Fruit fly (Drosophila melanogaster) whole organism, embryonic: Measurements from ENCODE around the gene CG15803.
A peak's percentile ranks its signal among the peaks of the same experiment; 100 is the strongest.

Experiments
- Abd-B ChIP-seq: fragments of 200-800 bp; sonication (Bioruptor generic); optimal IDR thresholded peaks from 2 replicates; lab custom pipeline; 2018; ENCODE audit warnings: missing biosample characterization, mild to moderate bottlenecking, missing genetic modification characterization, moderate library complexity
- Antp ChIP-seq: fragments of 200-800 bp; sonication (Bioruptor generic); optimal IDR thresholded peaks from 3 replicates; lab custom pipeline; 2016; ENCODE audit warnings: missing biosample characterization, missing genetic modification characterization
- Bdp1 ChIP-seq: fragments of 200-800 bp; sonication (Bioruptor generic); optimal IDR thresholded peaks from 3 replicates; lab custom pipeline; 2016; ENCODE audit warnings: missing biosample characterization, missing genetic modification characterization
- Bgb ChIP-seq: fragments of 200-800 bp; sonication (Bioruptor generic); IDR thresholded peaks from 2 replicates; pipeline ENCODE4 v1.3.6; 2022; ENCODE audit warnings: missing biosample characterization, missing genetic modification characterization; ENCODE audit not compliant: partially characterized antibody
- CG10209 ChIP-seq: fragments of 200-800 bp; sonication (Bioruptor generic); optimal IDR thresholded peaks from 3 replicates; lab custom pipeline; 2017; ENCODE audit warnings: missing biosample characterization, mild to moderate bottlenecking, missing genetic modification characterization, missing genetic modification reagents
- CG11560 ChIP-seq: fragments of 200-800 bp; sonication (Bioruptor generic); IDR thresholded peaks from 3 replicates; pipeline ENCODE4 v1.3.6; 2022; ENCODE audit warnings: missing biosample characterization, missing genetic modification characterization
- CG11696 ChIP-seq: fragments of 200-800 bp; sonication (Bioruptor generic); IDR thresholded peaks from 2 replicates; pipeline ENCODE4 v1.3.6; 2022; ENCODE audit warnings: missing biosample characterization, missing genetic modification characterization
- CG12236 ChIP-seq: fragments of 200-800 bp; sonication (Bioruptor generic); optimal IDR thresholded peaks from 2 replicates; lab custom pipeline; 2016; ENCODE audit warnings: missing biosample characterization, missing genetic modification characterization
- CG12769 ChIP-seq: fragments of 200-800 bp; sonication (Bioruptor generic); optimal IDR thresholded peaks from 2 replicates; lab custom pipeline; 2019; ENCODE audit warnings: missing biosample characterization, mild to moderate bottlenecking, missing genetic modification characterization, moderate library complexity
- CG13287 ChIP-seq: fragments of 200-800 bp; sonication (Bioruptor generic); IDR thresholded peaks from 2 replicates; pipeline ENCODE4 v1.3.6; 2022; ENCODE audit warnings: missing biosample characterization, missing genetic modification characterization; ENCODE audit not compliant: partially characterized antibody
- CG14860 ChIP-seq: fragments of 200-800 bp; sonication (Bioruptor generic); IDR thresholded peaks from 3 replicates; pipeline ENCODE4 v1.3.6; 2022; ENCODE audit warnings: missing biosample characterization, missing genetic modification characterization; ENCODE audit not compliant: partially characterized antibody
- CG18262 ChIP-seq: fragments of 200-800 bp; optimal IDR thresholded peaks from 3 replicates; lab custom pipeline; 2019; ENCODE audit warnings: missing biosample characterization, mild to moderate bottlenecking, missing genetic modification characterization, moderate library complexity
- CG2129 ChIP-seq: fragments of 200-800 bp; sonication (Bioruptor generic); IDR thresholded peaks from 2 replicates; pipeline ENCODE4 v1.3.6; 2022; ENCODE audit warnings: missing biosample characterization, missing genetic modification characterization; ENCODE audit not compliant: partially characterized antibody
- CG34376 ChIP-seq: fragments of 200-800 bp; sonication (Bioruptor generic); optimal IDR thresholded peaks from 2 replicates; lab custom pipeline; 2018; ENCODE audit warnings: missing biosample characterization, mild to moderate bottlenecking, missing genetic modification characterization
- CG4282 ChIP-seq: fragments of 200-800 bp; sonication (Bioruptor generic); optimal IDR thresholded peaks from 2 replicates; lab custom pipeline; 2016; ENCODE audit warnings: missing biosample characterization, missing genetic modification characterization
- CG4820 ChIP-seq: fragments of 200-800 bp; sonication (Bioruptor generic); optimal IDR thresholded peaks from 3 replicates; lab custom pipeline; 2016; ENCODE audit warnings: missing biosample characterization, missing genetic modification characterization
- CG4854 ChIP-seq: fragments of 200-800 bp; sonication (Bioruptor generic); optimal IDR thresholded peaks from 2 replicates; lab custom pipeline; 2016; ENCODE audit warnings: missing biosample characterization, missing genetic modification characterization, inconsistent platforms
- CG6272 ChIP-seq: fragments of 200-800 bp; sonication (Bioruptor generic); IDR thresholded peaks from 2 replicates; pipeline ENCODE4 v1.3.6; 2022; ENCODE audit warnings: missing biosample characterization, missing genetic modification characterization
- CG6689 ChIP-seq: fragments of 200-800 bp; sonication (Bioruptor generic); IDR thresholded peaks from 2 replicates; pipeline ENCODE4 v1.3.6; 2022; ENCODE audit warnings: missing biosample characterization, missing genetic modification characterization
- CG6765 ChIP-seq: fragments of 200-800 bp; sonication (Bioruptor generic); optimal IDR thresholded peaks from 3 replicates; lab custom pipeline; 2017; ENCODE audit warnings: missing biosample characterization, mild to moderate bottlenecking, missing genetic modification characterization
- CG7987 ChIP-seq: fragments of 200-800 bp; sonication (Bioruptor generic); optimal IDR thresholded peaks from 2 replicates; lab custom pipeline; 2018; ENCODE audit warnings: missing biosample characterization, mild to moderate bottlenecking, missing genetic modification characterization, moderate library complexity
- CHES-1-like ChIP-seq: fragments of 200-800 bp; sonication (Bioruptor generic); optimal IDR thresholded peaks from 2 replicates; lab custom pipeline; 2016; ENCODE audit warnings: missing biosample characterization, missing genetic modification characterization
- Dip2 ChIP-seq: fragments of 200-800 bp; sonication (Bioruptor generic); IDR thresholded peaks from 2 replicates; pipeline ENCODE4 v1.3.6; 2022; ENCODE audit warnings: missing biosample characterization, missing genetic modification characterization
- Hey ChIP-seq: fragments of 200-800 bp; sonication (Bioruptor generic); optimal IDR thresholded peaks from 3 replicates; lab custom pipeline; 2018; ENCODE audit warnings: missing biosample characterization, mild to moderate bottlenecking, missing genetic modification characterization
- HmgD ChIP-seq: fragments of 200-800 bp; sonication (Bioruptor generic); optimal IDR thresholded peaks from 3 replicates; lab custom pipeline; 2016; ENCODE audit warnings: missing biosample characterization, missing genetic modification characterization
- Hr51 ChIP-seq, 2 experiments: fragments of 200-800 bp; sonication (Bioruptor generic); optimal IDR thresholded peaks; 2 replicates in 1 of 2; 3 replicates in 1 of 2; lab custom pipeline; 2016 to 2018; ENCODE audit warnings: missing biosample characterization in 2 of 2, missing genetic modification characterization in 2 of 2, mild to moderate bottlenecking in 1 of 2, moderate library complexity in 1 of 2
- Jarid2 ChIP-seq: fragments of 200-800 bp; sonication (Bioruptor generic); optimal IDR thresholded peaks from 3 replicates; lab custom pipeline; 2017; ENCODE audit warnings: mild to moderate bottlenecking, missing biosample characterization, missing genetic modification reagents, missing genetic modification characterization
- Med ChIP-seq: fragments of 200-800 bp; sonication (Bioruptor generic); peaks from one replicate; lab custom pipeline; 2016; ENCODE audit warnings: missing biosample characterization, missing genetic modification characterization, mild to moderate bottlenecking, inconsistent platforms, moderate library complexity
- NFAT ChIP-seq: fragments of 200-800 bp; sonication (Bioruptor generic); IDR thresholded peaks from 2 replicates; pipeline ENCODE4 v1.3.6; 2022; ENCODE audit warnings: missing biosample characterization, missing genetic modification characterization
- Stat92E ChIP-seq, 3 experiments: fragments of >200 bp in 2 of 3; fragments of 200-800 bp in 1 of 3; sonication (Bioruptor generic) in 1 of 3; optimal IDR thresholded peaks; 2 replicates each; lab custom pipeline; 2017 to 2019; ENCODE audit warnings: missing biosample characterization in 3 of 3, missing genetic modification characterization in 3 of 3, mild to moderate bottlenecking in 1 of 3, moderate library complexity in 1 of 3
- ap ChIP-seq: fragments of 200-800 bp; sonication (Bioruptor generic); IDR thresholded peaks from 2 replicates; pipeline ENCODE4 v1.3.6; 2022; ENCODE audit warnings: missing biosample characterization, missing genetic modification characterization
- ash1 ChIP-seq: fragments of 200-800 bp; sonication (Bioruptor generic); optimal IDR thresholded peaks from 2 replicates; lab custom pipeline; 2018; ENCODE audit warnings: missing biosample characterization, mild to moderate bottlenecking, missing genetic modification characterization
- btn ChIP-seq: fragments of 200-800 bp; sonication (Bioruptor generic); optimal IDR thresholded peaks from 2 replicates; lab custom pipeline; 2016; ENCODE audit warnings: missing biosample characterization, missing genetic modification characterization
- cato ChIP-seq: fragments of 200-800 bp; sonication (Bioruptor generic); optimal IDR thresholded peaks from 2 replicates; lab custom pipeline; 2016; ENCODE audit warnings: missing biosample characterization, missing genetic modification characterization, borderline replicate concordance
- danr ChIP-seq: fragments of 200-800 bp; sonication (Bioruptor generic); IDR thresholded peaks from 2 replicates; pipeline ENCODE4 v1.3.6; 2022; ENCODE audit warnings: missing biosample characterization, missing genetic modification characterization
- ems ChIP-seq: fragments of 200-800 bp; sonication (Bioruptor generic); optimal IDR thresholded peaks from 3 replicates; lab custom pipeline; 2016; ENCODE audit warnings: missing biosample characterization, missing genetic modification characterization
- fd96Cb ChIP-seq: fragments of 200-800 bp; sonication (Bioruptor generic); optimal IDR thresholded peaks from 2 replicates; lab custom pipeline; 2018; ENCODE audit warnings: missing biosample characterization, mild to moderate bottlenecking, missing genetic modification characterization, moderate library complexity
- lilli ChIP-seq: fragments of 200-800 bp; sonication (Bioruptor generic); optimal IDR thresholded peaks from 3 replicates; lab custom pipeline; 2016; ENCODE audit warnings: missing biosample characterization, missing genetic modification characterization
- odd ChIP-seq: fragments of 200-800 bp; sonication (Bioruptor generic); optimal IDR thresholded peaks from 2 replicates; lab custom pipeline; 2017; ENCODE audit warnings: missing biosample characterization, mild to moderate bottlenecking, missing genetic modification characterization
- otp ChIP-seq: fragments of 200-800 bp; sonication (Bioruptor generic); IDR thresholded peaks from 3 replicates; pipeline ENCODE4, ENCODE4 v1.3.6; 2022; ENCODE audit warnings: missing biosample characterization, missing genetic modification characterization
- repo ChIP-seq: fragments of 200-800 bp; sonication (Bioruptor generic); optimal IDR thresholded peaks from 2 replicates; lab custom pipeline; 2016; ENCODE audit warnings: missing biosample characterization, missing genetic modification characterization
- rib ChIP-seq: fragments of 200-800 bp; sonication (Bioruptor generic); IDR thresholded peaks from 2 replicates; pipeline ENCODE4 v1.3.6; 2022; ENCODE audit warnings: missing biosample characterization, missing genetic modification characterization
- salm ChIP-seq: fragments of 200-800 bp; sonication (Bioruptor generic); optimal IDR thresholded peaks from 2 replicates; lab custom pipeline; 2018; ENCODE audit warnings: missing biosample characterization, mild to moderate bottlenecking, missing genetic modification characterization
- tap ChIP-seq: fragments of 200-800 bp; optimal IDR thresholded peaks from 3 replicates; lab custom pipeline; 2019; ENCODE audit warnings: missing biosample characterization, mild to moderate bottlenecking, missing genetic modification characterization, moderate library complexity
- tll ChIP-seq, 2 experiments: fragments of 200-800 bp in 1 of 2; fragments of >200 bp in 1 of 2; sonication (Bioruptor generic) in 1 of 2; optimal IDR thresholded peaks; 2 replicates each; lab custom pipeline; 2017 to 2019; ENCODE audit warnings: missing biosample characterization in 2 of 2, missing genetic modification characterization in 2 of 2, mild to moderate bottlenecking in 1 of 2, moderate library complexity in 1 of 2
- twi ChIP-seq: fragments of 200-800 bp; optimal IDR thresholded peaks from 2 replicates; lab custom pipeline; 2019; ENCODE audit warnings: missing biosample characterization, mild to moderate bottlenecking, missing genetic modification characterization, moderate library complexity
- tx ChIP-seq: fragments of 200-800 bp; sonication (Bioruptor generic); optimal IDR thresholded peaks from 2 replicates; lab custom pipeline; 2016; ENCODE audit warnings: missing biosample characterization, missing genetic modification characterization
- vvl ChIP-seq: fragments of 200-800 bp; sonication (Bioruptor generic); IDR thresholded peaks from 2 replicates; pipeline ENCODE4 v1.3.6; 2022; ENCODE audit warnings: missing biosample characterization, missing genetic modification characterization
- zf30C ChIP-seq: fragments of 200-800 bp; sonication (Bioruptor generic); optimal IDR thresholded peaks from 3 replicates; lab custom pipeline; 2018; ENCODE audit warnings: missing biosample characterization, mild to moderate bottlenecking, missing genetic modification characterization

CG15803 gene

dm6 chr3R:18310766-18311367 lies 49.7 kb downstream of the CG15803 start (continued):
- TF ChIP-seq CG6689 (GFP tag; lab: Robert Waterston, UW) (peak; percentile 70; the same call in 1 of the 2 replicates), CG11560 (no peak), Bdp1 (GFP tag; lab: Kevin White, UChicago) (no peak), CG18262 (tag; lab: Kevin White, UChicago) (no peak), otp (GFP tag; lab: Robert Waterston, UW) (0 out of 3 replicates have a peak, but pooled peaks have one; percentile 41), Stat92E (GFP tag; optimal IDR thresholded peaks at IDR 0.05; lab: Kevin White, UChicago) (no peak), CG14860 (GFP tag; lab: Robert Waterston, UW) (no peak), CG4820 (no peak), Jarid2 (GFP tag; lab: Kevin White, UChicago) (peak; percentile 12), danr (GFP tag; lab: Robert Waterston, UW) (no peak), odd (GFP tag; lab: Kevin White, UChicago) (peak; percentile 47), zf30C (GFP tag; lab: Kevin White, UChicago) (no peak), CG6765 (GFP tag; lab: Kevin White, UChicago) (peak; percentile 41), CG12236 (GFP tag; lab: Kevin White, UChicago) (no peak), NFAT (GFP tag; lab: Robert Waterston, UW) (peak; percentile 35; the same call in 1 of the 2 replicates), repo (no peak), rib (GFP tag; lab: Robert Waterston, UW) (0 out of 2 replicates have a peak, but pooled peaks have one; percentile 40), ash1 (GFP tag; lab: Kevin White, UChicago) (no peak), vvl (GFP tag; lab: Robert Waterston, UW) (peak; percentile 22; the same call in 1 of the 2 replicates), CG10209 (peak; percentile 17), CG11696 (GFP tag; lab: Robert Waterston, UW) (0 out of 2 replicates have a peak, but pooled peaks have one; percentile 28), CG34376 (GFP tag; lab: Kevin White, UChicago) (no peak), CG7987 (GFP tag; lab: Kevin White, UChicago) (no peak), twi (tag; lab: Kevin White, UChicago) (no peak), salm (tag; lab: Kevin White, UChicago) (no peak), CG12769 (tag; lab: Kevin White, UChicago) (peak; percentile 95), btn (GFP tag; lab: Kevin White, UChicago) (no peak), Bgb (GFP tag; lab: Robert Waterston, UW) (peak; percentile 29; the same call in 1 of the 2 replicates), Dip2 (GFP tag; lab: Robert Waterston, UW) (no peak), Hr51 (GFP tag; optimal IDR thresholded peaks at IDR 0.05; lab: Kevin White, UChicago) (no peak), CHES-1-like (GFP tag; lab: Kevin White, UChicago) (no peak), CG13287 (peak; percentile 12; the same call in 1 of the 2 replicates), fd96Cb (tag; lab: Kevin White, UChicago) (no peak), Hey (tag; lab: Kevin White, UChicago) (no peak), CG4854 (GFP tag; lab: Kevin White, UChicago) (no peak), CG4282 (GFP tag; lab: Kevin White, UChicago) (no peak), tap (tag; lab: Kevin White, UChicago) (no peak), HmgD (GFP tag; lab: Kevin White, UChicago) (no peak), Antp (GFP tag; lab: Kevin White, UChicago) (no peak), ems (GFP tag; lab: Kevin White, UChicago) (no peak), Med (GFP tag; lab: Kevin White, UChicago) (peak; percentile 79), ap (GFP tag; lab: Robert Waterston, UW) (no peak), CG2129 (GFP tag; lab: Robert Waterston, UW) (no peak), tll (GFP tag; optimal IDR thresholded peaks at IDR 0.05; lab: Kevin White, UChicago) (no peak), lilli (GFP tag; lab: Kevin White, UChicago) (peak; percentile 2), Abd-B (peak; percentile 2), tx (GFP tag; lab: Kevin White, UChicago) (no peak), cato (GFP tag; lab: Kevin White, UChicago) (no peak), CG6272 (GFP tag; lab: Robert Waterston, UW) (0 out of 2 replicates have a peak, but pooled peaks have one; percentile 19)
